Worm (Caenorhabditis elegans) whole organism, dauer: ENCODE results near the gene sra-7.

ENCODE experiments used
- unc-62 ChIP-seq: sonication (generic microtip); optimal IDR thresholded peaks from 2 replicates; lab custom pipeline; 2017; ENCODE audit warnings: missing biosample characterization, missing genetic modification reagents, missing genetic modification characterization

Gene sra-7

DNA sequence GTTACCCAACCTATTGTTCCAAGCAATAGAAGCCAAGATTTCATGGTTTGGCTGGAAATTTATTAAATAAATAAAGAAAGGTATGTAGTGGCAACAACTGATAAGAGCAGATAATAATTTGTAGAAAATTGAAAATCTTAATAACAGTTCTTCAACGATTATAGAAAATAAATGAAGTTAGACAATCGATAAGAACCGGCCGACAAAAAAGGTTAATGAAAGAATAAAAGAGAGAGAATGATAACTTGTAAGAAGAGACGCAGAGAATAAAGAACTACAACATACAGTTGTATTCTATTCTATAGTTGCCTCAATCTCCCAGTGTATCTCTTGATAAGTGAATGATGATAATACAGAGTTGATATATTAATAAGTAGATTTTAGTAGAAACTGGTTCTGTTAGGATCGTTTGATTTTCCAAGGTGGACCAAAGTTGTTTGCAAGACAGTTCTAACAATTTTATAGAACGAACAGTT lies 42.3 kb downstream of the sra-7 start, which contains the start of gene ugt-58:
TSS of gene ugt-58 (minus strand) at position 51 of the 476 bp plus-strand sequence.
- TF ChIP-seq unc-62: no peak

DNA sequence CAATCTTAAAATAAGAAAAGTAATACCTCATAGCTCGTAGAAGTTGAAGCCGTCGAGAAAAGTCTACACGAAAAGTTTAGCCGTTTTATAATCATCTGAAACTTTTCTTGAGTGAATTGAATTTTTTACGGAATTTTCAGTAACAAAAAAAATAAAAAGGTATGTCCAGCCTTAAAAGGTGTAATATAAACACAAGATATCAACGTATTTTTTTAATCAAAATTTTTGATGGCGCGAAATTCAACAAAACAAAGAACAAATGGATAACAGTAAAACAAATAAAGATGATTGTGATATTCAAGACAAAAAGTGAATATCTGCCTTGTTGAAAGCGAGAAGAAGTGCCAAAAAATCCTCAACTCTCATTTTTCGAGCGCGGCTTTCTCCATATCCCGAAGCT lies 45.2 kb downstream of the sra-7 start, which contains the start of gene eral-1:
TSS of gene eral-1 (minus strand) at position 101 of the 400 bp plus-strand sequence.
- TF ChIP-seq unc-62: no peak

DNA sequence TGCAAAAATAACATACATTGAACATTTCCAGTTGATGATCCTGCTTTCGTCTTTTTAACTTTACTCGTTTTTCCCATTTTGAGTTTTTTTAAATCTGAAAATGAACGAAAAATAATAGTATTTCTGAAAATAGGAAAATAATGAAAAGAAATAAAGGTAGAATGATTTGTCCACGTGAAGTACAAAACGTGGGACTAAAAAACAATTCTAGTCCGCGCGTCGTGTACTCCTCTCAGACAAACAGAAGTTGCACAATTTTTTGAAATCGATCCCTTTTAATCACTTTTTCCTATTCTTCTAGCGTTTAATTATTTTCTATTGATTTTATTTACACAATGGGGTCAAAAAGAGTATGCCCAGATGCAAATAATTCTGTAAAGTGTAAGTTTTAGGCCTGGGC lies 46.6 kb downstream of the sra-7 start, which contains the start of the genes E02H1.1 and tag-124:
TSS of gene E02H1.1 (minus strand) at position 94 of the 400 bp plus-strand sequence.
TSS of gene tag-124 (plus strand) at position 222 of the 400 bp plus-strand sequence.
- no peak for TF ChIP-seq unc-62

DNA sequence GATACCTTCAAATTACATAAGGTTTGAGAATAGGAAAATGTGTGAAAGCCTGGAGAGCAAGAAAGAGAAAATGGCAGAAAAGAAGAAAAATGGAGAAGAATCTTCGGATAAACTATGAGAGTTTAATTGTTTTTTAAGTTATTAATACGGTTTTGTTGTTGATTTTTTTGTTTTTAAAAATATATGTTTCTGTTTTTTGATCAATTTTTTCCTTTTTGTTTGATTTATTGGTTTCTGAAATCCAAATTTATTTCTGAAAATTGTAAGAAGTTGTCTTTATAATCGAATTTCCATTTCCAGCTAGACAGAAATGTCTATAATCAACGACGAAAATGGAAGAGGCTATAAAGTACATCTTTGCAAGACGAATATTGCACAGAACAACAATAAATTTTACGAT lies 48.3 kb downstream of the sra-7 start, which contains the start of gene parp-2:
TSS of gene parp-2 (plus strand) at position 301 of the 400 bp plus-strand sequence.
- no peak for TF ChIP-seq unc-62

DNA sequence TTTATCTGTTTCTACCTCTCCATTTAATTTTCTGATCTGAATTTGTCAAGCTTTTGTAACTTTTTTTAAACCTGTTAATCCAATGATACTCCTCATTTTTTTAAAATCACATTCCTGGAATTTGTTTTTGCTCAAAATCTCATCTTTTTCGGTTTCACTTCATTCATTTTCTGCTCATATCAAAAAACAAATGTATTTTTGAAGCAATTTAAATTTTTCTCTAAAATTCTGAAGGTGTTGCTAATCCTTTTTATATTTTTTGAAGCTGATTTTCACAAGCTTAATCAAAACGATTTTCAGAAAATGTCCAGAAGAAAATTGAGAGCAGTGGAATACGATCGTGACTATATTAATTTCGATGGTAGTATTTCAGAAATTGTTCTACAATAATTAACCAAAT lies 50.4 kb downstream of the sra-7 start, which contains the start of gene E02H1.5:
TSS of gene E02H1.5 (plus strand) at position 301 of the 400 bp plus-strand sequence.
- TF ChIP-seq unc-62: no peak
